Worm (Caenorhabditis elegans) whole organism, late embryonic: ENCODE results near the gene inx-7.

Experiments used
- ceh-2 ChIP-seq: sonication (generic microtip); optimal IDR thresholded peaks from 2 replicates; lab custom pipeline; 2016; ENCODE audit warnings: missing genotype, missing genetic modification characterization, missing compliant biosample characterization
- ceh-9 ChIP-seq: sonication (generic microtip); optimal IDR thresholded peaks from 2 replicates; lab custom pipeline; 2016; ENCODE audit warnings: mild to moderate bottlenecking, missing genetic modification characterization, inconsistent platforms, missing compliant biosample characterization
- mec-3 ChIP-seq: sonication (generic microtip); optimal IDR thresholded peaks from 2 replicates; lab custom pipeline; 2016; ENCODE audit warnings: borderline replicate concordance, missing genetic modification characterization, missing compliant biosample characterization
- pag-3 ChIP-seq: sonication (generic microtip); optimal IDR thresholded peaks from 2 replicates; lab custom pipeline; 2016; ENCODE audit warnings: missing compliant biosample characterization, missing genetic modification characterization, borderline replicate concordance
- pha-4 ChIP-seq: fragments of 150-350 bp; optimal IDR thresholded peaks from 2 replicates; lab custom pipeline; 2018; ENCODE audit warnings: missing biosample characterization, missing genetic modification reagents, missing genetic modification characterization
- pqm-1 ChIP-seq: sonication (generic microtip); optimal IDR thresholded peaks from 2 replicates; lab custom pipeline; 2016; ENCODE audit warnings: missing genetic modification characterization, missing compliant biosample characterization
- ref-2 ChIP-seq: sonication (generic microtip); optimal IDR thresholded peaks from 2 replicates; lab custom pipeline; 2016; ENCODE audit warnings: missing genetic modification characterization, missing compliant biosample characterization
- rnt-1 ChIP-seq: sonication (generic microtip); optimal IDR thresholded peaks from 2 replicates; lab custom pipeline; 2016; ENCODE audit warnings: missing genetic modification characterization, missing compliant biosample characterization

DNA sequence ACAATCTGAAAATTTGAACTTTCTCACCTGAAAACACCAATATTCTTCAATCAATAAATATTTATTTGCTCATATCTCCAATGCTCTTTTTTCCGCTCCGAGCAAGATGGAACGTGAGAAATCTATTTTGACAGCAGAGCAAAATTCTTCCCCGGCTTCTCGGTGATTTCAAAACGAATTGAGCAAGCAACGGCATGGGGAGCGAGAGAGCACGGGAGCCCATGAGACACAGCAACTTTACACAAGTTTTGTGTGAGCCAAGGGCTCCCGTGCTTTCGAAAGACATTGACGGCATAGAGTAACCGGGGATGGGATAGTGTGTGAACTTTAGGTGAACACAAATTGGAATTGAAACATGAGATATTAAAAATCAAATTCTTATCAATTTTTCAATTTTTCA, 40.4 kb upstream of the inx-7 start:
- TF ChIP-seq pqm-1 (tag; lab: Kevin White, UChicago) (no peak), ref-2 (tag; lab: Kevin White, UChicago) (no peak), mec-3 (no peak), ceh-2 (tag; lab: Kevin White, UChicago) (no peak), pha-4 (tag; lab: Kevin White, UChicago) (no peak), rnt-1 (tag; lab: Kevin White, UChicago) (no peak), pag-3 (tag; lab: Kevin White, UChicago) (no peak), ceh-9 (tag; lab: Kevin White, UChicago) (no peak)
